Fruit fly (Drosophila melanogaster) whole organism, prepupa: ENCODE data around the gene CG10750.

ENCODE experiments used
- Blimp-1 ChIP-seq: fragments of 200-800 bp; sonication (Bioruptor generic); optimal IDR thresholded peaks from 3 replicates; lab custom pipeline; 2017; ENCODE audit warnings: missing biosample characterization, missing genetic modification characterization, mild to moderate bottlenecking, moderate library complexity, missing genetic modification reagents
- CG10669 ChIP-seq: fragments of 200-800 bp; sonication (Bioruptor generic); optimal IDR thresholded peaks from 3 replicates; lab custom pipeline; 2018; ENCODE audit warnings: missing biosample characterization, mild to moderate bottlenecking, missing genetic modification characterization, moderate library complexity
- CG11762 ChIP-seq: fragments of 200-800 bp; sonication (Bioruptor generic); optimal IDR thresholded peaks from 3 replicates; lab custom pipeline; 2016; ENCODE audit warnings: missing biosample characterization, missing genetic modification characterization; ENCODE audit not compliant: insufficient read depth
- CG11902 ChIP-seq: fragments of 200-800 bp; sonication (Bioruptor generic); optimal IDR thresholded peaks from 3 replicates; lab custom pipeline; 2016; ENCODE audit warnings: missing biosample characterization, missing genetic modification characterization
- CG15336 ChIP-seq: fragments of 200-800 bp; sonication (Bioruptor generic); IDR thresholded peaks from 2 replicates; pipeline ENCODE4 v1.3.6; 2022; ENCODE audit warnings: missing biosample characterization, missing genetic modification characterization
- CG1621 ChIP-seq: fragments of 200-800 bp; sonication (Bioruptor generic); optimal IDR thresholded peaks from 3 replicates; lab custom pipeline; 2018; ENCODE audit warnings: missing biosample characterization, mild to moderate bottlenecking, missing genetic modification characterization
- CG3032 ChIP-seq: fragments of 200-800 bp; optimal IDR thresholded peaks from 2 replicates; lab custom pipeline; 2019; ENCODE audit warnings: missing biosample characterization, mild to moderate bottlenecking, missing genetic modification characterization, moderate library complexity
- CG31627 ChIP-seq: fragments of 200-800 bp; sonication (Bioruptor generic); optimal IDR thresholded peaks from 3 replicates; lab custom pipeline; 2016; ENCODE audit warnings: missing biosample characterization, missing genetic modification characterization
- CG32006 ChIP-seq: fragments of 200-800 bp; sonication (Bioruptor generic); optimal IDR thresholded peaks from 3 replicates; lab custom pipeline; 2017; ENCODE audit warnings: missing biosample characterization, mild to moderate bottlenecking, missing genetic modification characterization
- CG34406 ChIP-seq: fragments of 200-800 bp; sonication (Bioruptor generic); optimal IDR thresholded peaks from 3 replicates; lab custom pipeline; 2016; ENCODE audit warnings: missing biosample characterization, missing genetic modification characterization
- CG3919 ChIP-seq: fragments of 200-800 bp; sonication (Bioruptor generic); optimal IDR thresholded peaks from 3 replicates; lab custom pipeline; 2016; ENCODE audit warnings: missing biosample characterization, missing genetic modification characterization
- CG4318 ChIP-seq: fragments of 200-800 bp; sonication (Bioruptor generic); optimal IDR thresholded peaks from 3 replicates; lab custom pipeline; 2017; ENCODE audit warnings: missing biosample characterization, mild to moderate bottlenecking, missing genetic modification characterization
- CG6163 ChIP-seq: fragments of 200-800 bp; sonication (Bioruptor generic); IDR thresholded peaks from 3 replicates; pipeline ENCODE4 v1.3.6; 2022; ENCODE audit warnings: missing biosample characterization, missing genetic modification characterization
- CG6792 ChIP-seq: fragments of 200-800 bp; sonication (Bioruptor generic); optimal IDR thresholded peaks from 3 replicates; lab custom pipeline; 2016; ENCODE audit warnings: missing biosample characterization, missing genetic modification characterization
- CG6808 ChIP-seq: fragments of 200-800 bp; sonication (Bioruptor generic); optimal IDR thresholded peaks from 3 replicates; lab custom pipeline; 2017; ENCODE audit warnings: missing biosample characterization, missing genetic modification characterization, mild to moderate bottlenecking, moderate library complexity, missing genetic modification reagents
- CG6854 ChIP-seq: fragments of 200-800 bp; sonication (Bioruptor generic); optimal IDR thresholded peaks from 2 replicates; lab custom pipeline; 2017; ENCODE audit warnings: missing biosample characterization, mild to moderate bottlenecking, missing genetic modification characterization
- CG8119 ChIP-seq: fragments of 200-800 bp; sonication (Bioruptor generic); IDR thresholded peaks from 3 replicates; pipeline ENCODE4 v1.3.6; 2022; ENCODE audit warnings: missing biosample characterization, missing genetic modification characterization
- CG8319 ChIP-seq: fragments of 200-800 bp; sonication (Bioruptor generic); optimal IDR thresholded peaks from 3 replicates; lab custom pipeline; 2016; ENCODE audit warnings: missing biosample characterization, missing genetic modification characterization
- CG8632 ChIP-seq: fragments of 200-800 bp; sonication (Bioruptor generic); optimal IDR thresholded peaks from 3 replicates; lab custom pipeline; 2016; ENCODE audit warnings: missing biosample characterization, missing genetic modification characterization
- CG9139 ChIP-seq: fragments of 200-800 bp; sonication (Bioruptor generic); optimal IDR thresholded peaks from 3 replicates; lab custom pipeline; 2017; ENCODE audit warnings: missing biosample characterization, mild to moderate bottlenecking, missing genetic modification characterization
- Eip75B ChIP-seq: fragments of 200-800 bp; sonication (Bioruptor generic); optimal IDR thresholded peaks from 3 replicates; lab custom pipeline; 2016; ENCODE audit warnings: missing biosample characterization, missing genetic modification characterization
- Eip78C ChIP-seq: fragments of 200-800 bp; sonication (Bioruptor generic); peaks from one replicate; lab custom pipeline; 2016; ENCODE audit warnings: missing biosample characterization, missing genetic modification characterization
- Ets21C ChIP-seq: fragments of 200-800 bp; sonication (Bioruptor generic); optimal IDR thresholded peaks from 3 replicates; lab custom pipeline; 2016; ENCODE audit warnings: missing biosample characterization, missing genetic modification characterization
- Hr38 ChIP-seq: sonication (Bioruptor generic); optimal IDR thresholded peaks from 2 replicates; lab custom pipeline; 2016; ENCODE audit warnings: missing biosample characterization, missing genetic modification characterization
- Hr39 ChIP-seq: fragments of 200-800 bp; sonication (Bioruptor generic); optimal IDR thresholded peaks from 2 replicates; lab custom pipeline; 2016; ENCODE audit warnings: missing biosample characterization, missing genetic modification characterization
- Hr4 ChIP-seq: fragments of 200-800 bp; sonication (Bioruptor generic); optimal IDR thresholded peaks from 3 replicates; lab custom pipeline; 2016; ENCODE audit warnings: missing biosample characterization, missing genetic modification characterization
- Lpt ChIP-seq: fragments of 200-800 bp; sonication (Bioruptor generic); optimal IDR thresholded peaks from 3 replicates; lab custom pipeline; 2016; ENCODE audit warnings: missing biosample characterization, missing genetic modification characterization
- Met ChIP-seq: fragments of 200-800 bp; sonication (Bioruptor generic); optimal IDR thresholded peaks from 3 replicates; lab custom pipeline; 2016; ENCODE audit warnings: missing biosample characterization, missing genetic modification characterization
- OdsH ChIP-seq: fragments of 200-800 bp; sonication (Bioruptor generic); optimal IDR thresholded peaks from 3 replicates; lab custom pipeline; 2016; ENCODE audit warnings: missing biosample characterization, missing genetic modification characterization
- Smox ChIP-seq: fragments of 200-800 bp; sonication (Bioruptor generic); optimal IDR thresholded peaks from 3 replicates; lab custom pipeline; 2016; ENCODE audit warnings: missing biosample characterization, missing genetic modification characterization
- Sox14 ChIP-seq: fragments of 200-800 bp; sonication (Bioruptor generic); optimal IDR thresholded peaks from 3 replicates; lab custom pipeline; 2016; ENCODE audit warnings: missing biosample characterization, missing genetic modification characterization
- Sox15 ChIP-seq: fragments of 200-800 bp; sonication (Bioruptor generic); optimal IDR thresholded peaks from 3 replicates; lab custom pipeline; 2016; ENCODE audit warnings: missing biosample characterization, missing genetic modification characterization
- achi ChIP-seq: fragments of 200-800 bp; sonication (Bioruptor generic); optimal IDR thresholded peaks from 3 replicates; lab custom pipeline; 2016; ENCODE audit warnings: missing biosample characterization, missing genetic modification characterization
- acj6 ChIP-seq: fragments of 200-800 bp; sonication (Bioruptor generic); optimal IDR thresholded peaks from 3 replicates; lab custom pipeline; 2016; ENCODE audit warnings: missing biosample characterization, missing genetic modification characterization
- cyc ChIP-seq: fragments of 200-800 bp; sonication (Bioruptor generic); optimal IDR thresholded peaks from 3 replicates; lab custom pipeline; 2016; ENCODE audit warnings: missing biosample characterization, missing genetic modification characterization
- dac ChIP-seq: fragments of 200-800 bp; sonication (Bioruptor generic); optimal IDR thresholded peaks from 2 replicates; lab custom pipeline; 2017; ENCODE audit warnings: missing biosample characterization, mild to moderate bottlenecking, missing genetic modification characterization
- dsx ChIP-seq: fragments of 200-800 bp; optimal IDR thresholded peaks from 3 replicates; lab custom pipeline; 2019; ENCODE audit warnings: missing biosample characterization, mild to moderate bottlenecking, missing genetic modification characterization, moderate library complexity; ENCODE audit not compliant: poor library complexity, severe bottlenecking
- esn ChIP-seq: fragments of 200-800 bp; sonication (Bioruptor generic); optimal IDR thresholded peaks from 2 replicates; lab custom pipeline; 2016; ENCODE audit warnings: missing biosample characterization, mild to moderate bottlenecking, missing genetic modification characterization, moderate library complexity
- fd85E ChIP-seq: fragments of 200-800 bp; sonication (Bioruptor generic); optimal IDR thresholded peaks from 3 replicates; lab custom pipeline; 2016; ENCODE audit warnings: missing biosample characterization, missing genetic modification characterization
- lz ChIP-seq: fragments of 200-800 bp; sonication (Bioruptor generic); optimal IDR thresholded peaks from 3 replicates; lab custom pipeline; 2016; ENCODE audit warnings: missing biosample characterization, missing genetic modification characterization
- pdm3 ChIP-seq: fragments of 200-800 bp; sonication (Bioruptor generic); optimal IDR thresholded peaks from 3 replicates; lab custom pipeline; 2016; ENCODE audit warnings: missing biosample characterization, missing genetic modification characterization
- spab ChIP-seq: fragments of 200-800 bp; sonication (Bioruptor generic); optimal IDR thresholded peaks from 2 replicates; lab custom pipeline; 2017; ENCODE audit warnings: missing biosample characterization, mild to moderate bottlenecking, missing genetic modification characterization, missing genetic modification reagents
- ss ChIP-seq, 2 experiments: fragments of 200-800 bp; sonication (Bioruptor generic); optimal IDR thresholded peaks; 2 replicates in 1 of 2; 3 replicates in 1 of 2; lab custom pipeline; 2017 to 2018; ENCODE audit warnings: mild to moderate bottlenecking in 2 of 2, missing biosample characterization in 2 of 2, missing genetic modification characterization in 2 of 2, moderate library complexity in 1 of 2
- svp ChIP-seq: fragments of 200-800 bp; sonication (Bioruptor generic); peaks from one replicate; lab custom pipeline; 2016; ENCODE audit warnings: missing biosample characterization, missing genetic modification characterization
- topi ChIP-seq: fragments of 200-800 bp; sonication (Bioruptor generic); optimal IDR thresholded peaks from 3 replicates; lab custom pipeline; 2016; ENCODE audit warnings: missing biosample characterization, missing genetic modification characterization

CG10750 gene

dm6 chr2L:19325420-19325819 lies 25.4 kb downstream of the CG10750 start (continued):
- peak; percentile 69 for TF ChIP-seq dac
- TF ChIP-seq CG6163 = peak; percentile 84
- peak; percentile 85 for TF ChIP-seq CG32006
- peak; percentile 10 for TF ChIP-seq CG11902
- peak; percentile 45 for TF ChIP-seq CG34406
- peak; percentile 76 for TF ChIP-seq CG4318
- TF ChIP-seq CG31627 (GFP tag; lab: Kevin White, UChicago) = peak; percentile 49
- TF ChIP-seq OdsH (GFP tag; lab: Kevin White, UChicago) = peak; percentile 75
- peak; percentile 54 for TF ChIP-seq CG10669 (GFP tag; lab: Kevin White, UChicago)
- peak; percentile 44 for TF ChIP-seq dsx (GFP tag; lab: Kevin White, UChicago)
- TF ChIP-seq Blimp-1 (GFP tag; lab: Kevin White, UChicago) = no peak
- peak; percentile 86 for TF ChIP-seq Hr4 (GFP tag; lab: Kevin White, UChicago)
- no peak for TF ChIP-seq fd85E (GFP tag; lab: Kevin White, UChicago)
- peak; percentile 62 for TF ChIP-seq Eip75B
- TF ChIP-seq, all 60 proteins: peak for 52

dm6 chr2L:19326819-19327425 lies 26.9 kb downstream of the CG10750 start:
- TF ChIP-seq CG31627 (GFP tag; lab: Kevin White, UChicago) (no peak), svp (GFP tag; lab: Kevin White, UChicago) (no peak), CG6792 (GFP tag; lab: Kevin White, UChicago) (no peak), CG8632 (GFP tag; lab: Kevin White, UChicago) (no peak), CG1621 (no peak), acj6 (no peak), CG8119 (GFP tag; lab: Robert Waterston, UW) (no peak), CG9139 (GFP tag; lab: Kevin White, UChicago) (no peak), CG32006 (no peak), Ets21C (GFP tag; lab: Kevin White, UChicago) (no peak), spab (GFP tag; lab: Kevin White, UChicago) (no peak), CG8319 (GFP tag; lab: Kevin White, UChicago) (no peak), Sox14 (GFP tag; lab: Kevin White, UChicago) (no peak), Sox15 (GFP tag; lab: Kevin White, UChicago) (no peak), CG10669 (GFP tag; lab: Kevin White, UChicago) (no peak)
- TF ChIP-seq, all 60 proteins: peak for 0

- peak; percentile 29 for TF ChIP-seq CG10669 (GFP tag; lab: Kevin White, UChicago)
- no peak for TF ChIP-seq Hr38
- TF ChIP-seq CG3919 = peak; percentile 33
- TF ChIP-seq CG31627 (GFP tag; lab: Kevin White, UChicago) = peak; percentile 23
- TF ChIP-seq lz = peak; percentile 33
- TF ChIP-seq dsx (GFP tag; lab: Kevin White, UChicago) = no peak
- TF ChIP-seq acj6 = peak; percentile 12
- no peak for TF ChIP-seq Lpt (GFP tag; lab: Kevin White, UChicago)
- no peak for TF ChIP-seq CG11762 (GFP tag; lab: Kevin White, UChicago)
- peak; percentile 41 for TF ChIP-seq topi (GFP tag; lab: Kevin White, UChicago)
- 0 out of 2 replicates have a peak, but pooled peaks have one; percentile 20 for TF ChIP-seq CG15336 (GFP tag; lab: Robert Waterston, UW)
- no peak for TF ChIP-seq CG1621
- TF ChIP-seq CG8632 (GFP tag; lab: Kevin White, UChicago) = peak; percentile 2
- TF ChIP-seq CG6808 = peak; percentile 18
- peak; percentile 34 for TF ChIP-seq Hr39
- TF ChIP-seq ss (GFP tag; optimal IDR thresholded peaks at IDR 0.05; lab: Kevin White, UChicago) = no peak
- peak; percentile 73 for TF ChIP-seq svp (GFP tag; lab: Kevin White, UChicago)
- peak; percentile 30 for TF ChIP-seq pdm3
- peak; percentile 28 for TF ChIP-seq spab (GFP tag; lab: Kevin White, UChicago)
- peak; percentile 34 for TF ChIP-seq Hr4 (GFP tag; lab: Kevin White, UChicago)
- no peak for TF ChIP-seq CG6854 (GFP tag; lab: Kevin White, UChicago)
- TF ChIP-seq Eip78C (GFP tag; lab: Kevin White, UChicago) = peak; percentile 86
- TF ChIP-seq esn = peak; percentile 39
- peak; percentile 32 for TF ChIP-seq Sox14 (GFP tag; lab: Kevin White, UChicago)
- TF ChIP-seq CG8319 (GFP tag; lab: Kevin White, UChicago) = no peak
- TF ChIP-seq Met = peak; percentile 45
- TF ChIP-seq CG32006 = peak; percentile 60
- TF ChIP-seq achi = peak; percentile 21
- peak; percentile 2 for TF ChIP-seq cyc (GFP tag; lab: Kevin White, UChicago)
- TF ChIP-seq Eip75B = peak; percentile 44
- TF ChIP-seq Smox (GFP tag; lab: Kevin White, UChicago) = peak; percentile 42
- TF ChIP-seq CG3032 (tag; lab: Kevin White, UChicago) = peak; percentile 38
- TF ChIP-seq CG34406 = peak; percentile 15
- peak; percentile 24 for TF ChIP-seq OdsH (GFP tag; lab: Kevin White, UChicago)
- TF ChIP-seq Sox15 (GFP tag; lab: Kevin White, UChicago) = no peak
Observed at dm6 chr2L:19327828-19328227, 27.8 kb downstream of the CG10750 start.
